Fruit fly (Drosophila melanogaster) whole organism, wandering third instar larva: Measurements from ENCODE around the gene CG32073.
A peak's percentile ranks its signal among the peaks of the same experiment; 100 is the strongest.

Experiments used
- Abd-B ChIP-seq: fragments of >200 bp; optimal IDR thresholded peaks from 2 replicates; lab custom pipeline; 2017; ENCODE audit warnings: missing biosample characterization, missing genetic modification characterization
- CG32264 ChIP-seq: fragments of 200-800 bp; sonication (Bioruptor generic); optimal IDR thresholded peaks from 2 replicates; lab custom pipeline; 2016; ENCODE audit warnings: missing biosample characterization, missing genetic modification characterization
- CG9705 ChIP-seq: fragments of 200-800 bp; sonication (Bioruptor generic); optimal IDR thresholded peaks from 2 replicates; lab custom pipeline; 2018; ENCODE audit warnings: missing biosample characterization, mild to moderate bottlenecking, missing genetic modification characterization
- CrebA ChIP-seq: fragments of 200-800 bp; sonication (Bioruptor generic); optimal IDR thresholded peaks from 2 replicates; lab custom pipeline; 2016; ENCODE audit warnings: missing biosample characterization, mild to moderate bottlenecking, missing genetic modification characterization, borderline replicate concordance
- Dfd ChIP-seq: fragments of >200 bp; optimal IDR thresholded peaks from 2 replicates; lab custom pipeline; 2017; ENCODE audit warnings: missing biosample characterization, missing genetic modification characterization
- Dif ChIP-seq: fragments of 200-275, 200-300 bp; sonication (Bioruptor generic); optimal IDR thresholded peaks from 2 replicates; lab custom pipeline; 2018; ENCODE audit warnings: missing biosample characterization, missing genetic modification characterization; ENCODE audit not compliant: partially characterized antibody
- GATAd ChIP-seq: sonication (Bioruptor generic); optimal IDR thresholded peaks from 2 replicates; lab custom pipeline; 2016; ENCODE audit warnings: missing biosample characterization, missing genetic modification characterization
- HLH106 ChIP-seq: fragments of 200-800 bp; optimal IDR thresholded peaks from 3 replicates; lab custom pipeline; 2019; ENCODE audit warnings: missing biosample characterization, mild to moderate bottlenecking, missing genetic modification characterization, moderate library complexity
- Hnf4 ChIP-seq: fragments of 200-800 bp; sonication (Bioruptor generic); optimal IDR thresholded peaks from 2 replicates; lab custom pipeline; 2016; ENCODE audit warnings: missing biosample characterization, mild to moderate bottlenecking, missing genetic modification characterization
- Hr78 ChIP-seq: fragments of >200 bp; optimal IDR thresholded peaks from 2 replicates; lab custom pipeline; 2017; ENCODE audit warnings: missing biosample characterization, missing genetic modification characterization
- Hr83 ChIP-seq: fragments of 200-300 bp; sonication (Bioruptor generic); optimal IDR thresholded peaks from 2 replicates; lab custom pipeline; 2016; ENCODE audit warnings: missing biosample characterization, mild to moderate bottlenecking, missing genetic modification characterization, moderate library complexity; ENCODE audit not compliant: poor library complexity, severe bottlenecking
- Jra ChIP-seq: sonication (Bioruptor generic); optimal IDR thresholded peaks from 2 replicates; lab custom pipeline; 2016; ENCODE audit warnings: missing biosample characterization, missing genetic modification characterization
- Mio ChIP-seq: sonication (Bioruptor generic); optimal IDR thresholded peaks from 2 replicates; lab custom pipeline; 2016; ENCODE audit warnings: missing biosample characterization, missing genetic modification characterization
- Myc ChIP-seq: fragments of >200 bp; optimal IDR thresholded peaks from 2 replicates; lab custom pipeline; 2017
- N ChIP-seq: fragments of >200 bp; optimal IDR thresholded peaks from 2 replicates; lab custom pipeline; 2018; ENCODE audit warnings: missing biosample characterization, missing external identifiers, missing genetic modification characterization
- OdsH ChIP-seq: fragments of 200-800 bp; sonication (Bioruptor generic); optimal IDR thresholded peaks from 2 replicates; lab custom pipeline; 2016; ENCODE audit warnings: missing biosample characterization, mild to moderate bottlenecking, missing genetic modification characterization
- Rel ChIP-seq, 2 experiments: fragments of 200-800 bp; sonication (Bioruptor generic) in 1 of 2; optimal IDR thresholded peaks; 2 replicates in 1 of 2; 3 replicates in 1 of 2; lab custom pipeline; 2016 to 2019; ENCODE audit warnings: mild to moderate bottlenecking in 2 of 2, missing biosample characterization in 2 of 2, missing genetic modification characterization in 2 of 2, moderate library complexity in 1 of 2
- Sp1 ChIP-seq: fragments of 200-800 bp; sonication (Bioruptor generic); optimal IDR thresholded peaks from 3 replicates; lab custom pipeline; 2019; ENCODE audit warnings: missing biosample characterization, mild to moderate bottlenecking, missing genetic modification characterization, moderate library complexity
- Vsx2 ChIP-seq: fragments of 200-300, 225-300 bp; sonication (Bioruptor generic); optimal IDR thresholded peaks from 2 replicates; lab custom pipeline; 2018; ENCODE audit warnings: missing biosample characterization, missing genetic modification characterization; ENCODE audit not compliant: partially characterized antibody
- br ChIP-seq: fragments of 200-800 bp; sonication (Bioruptor generic); optimal IDR thresholded peaks from 2 replicates; lab custom pipeline; 2016; ENCODE audit warnings: missing biosample characterization, missing genetic modification characterization
- brk ChIP-seq: fragments of 200-800 bp; sonication (Bioruptor generic); optimal IDR thresholded peaks from 2 replicates; lab custom pipeline; 2016; ENCODE audit warnings: missing biosample characterization, mild to moderate bottlenecking, missing genetic modification characterization
- dl ChIP-seq, 2 experiments: fragments of 175-275, 200-275 bp in 1 of 2; fragments of 200-275 bp in 1 of 2; sonication (Bioruptor generic); optimal IDR thresholded peaks; lab custom pipeline; 2018; ENCODE audit warnings: mild to moderate bottlenecking in 2 of 2, missing biosample characterization in 2 of 2, missing genetic modification characterization in 2 of 2, moderate library complexity in 2 of 2; ENCODE audit not compliant: partially characterized antibody in 2 of 2, insufficient read depth in 1 of 2
- dmrt93B ChIP-seq: fragments of 200-800 bp; sonication (Bioruptor generic); optimal IDR thresholded peaks from 2 replicates; lab custom pipeline; 2018; ENCODE audit warnings: missing biosample characterization, mild to moderate bottlenecking, missing genetic modification characterization
- dsf ChIP-seq: sonication (Bioruptor generic); optimal IDR thresholded peaks from 2 replicates; lab custom pipeline; 2016; ENCODE audit warnings: missing biosample characterization, missing genetic modification characterization, borderline replicate concordance
- ey ChIP-seq: fragments of 200-800 bp; sonication (Bioruptor generic); optimal IDR thresholded peaks from 2 replicates; lab custom pipeline; 2016; ENCODE audit warnings: missing biosample characterization, missing genetic modification characterization
- foxo ChIP-seq, 2 experiments: fragments of 200-800 bp; sonication (Bioruptor generic); optimal IDR thresholded peaks; 2 replicates in 1 of 2; 3 replicates in 1 of 2; lab custom pipeline; 2016 to 2017; ENCODE audit warnings: missing biosample characterization in 2 of 2, missing genetic modification characterization in 2 of 2
- fru ChIP-seq: fragments of 200-800 bp; sonication (Bioruptor generic); optimal IDR thresholded peaks from 3 replicates; lab custom pipeline; 2016; ENCODE audit warnings: missing biosample characterization, mild to moderate bottlenecking, missing genetic modification characterization
- h ChIP-seq: fragments of 200-800 bp; sonication (Bioruptor generic); optimal IDR thresholded peaks from 3 replicates; lab custom pipeline; 2016; ENCODE audit warnings: missing biosample characterization, mild to moderate bottlenecking, missing genetic modification characterization
- jim ChIP-seq: fragments of 175-275, 200-325 bp; sonication (Bioruptor generic); optimal IDR thresholded peaks from 2 replicates; lab custom pipeline; 2016; ENCODE audit warnings: missing biosample characterization, mild to moderate bottlenecking, missing genetic modification characterization
- lola ChIP-seq: fragments of >200 bp; optimal IDR thresholded peaks from 2 replicates; lab custom pipeline; 2017; ENCODE audit warnings: missing biosample characterization, missing genetic modification characterization
- pan ChIP-seq: fragments of >200 bp; optimal IDR thresholded peaks from 2 replicates; lab custom pipeline; 2017
- psq ChIP-seq: fragments of 200-800 bp; sonication (Bioruptor generic); optimal IDR thresholded peaks from 3 replicates; lab custom pipeline; 2017; ENCODE audit warnings: missing biosample characterization, mild to moderate bottlenecking, missing genetic modification characterization, moderate library complexity
- rgr ChIP-seq: fragments of 200-800 bp; sonication (Bioruptor generic); optimal IDR thresholded peaks from 3 replicates; lab custom pipeline; 2016; ENCODE audit warnings: missing biosample characterization, mild to moderate bottlenecking, missing genetic modification characterization
- sage ChIP-seq: fragments of 200-800 bp; sonication (Bioruptor generic); optimal IDR thresholded peaks from 2 replicates; lab custom pipeline; 2016; ENCODE audit warnings: missing biosample characterization, mild to moderate bottlenecking, missing genetic modification characterization
- sv ChIP-seq: fragments of 200-800 bp; sonication (Bioruptor generic); optimal IDR thresholded peaks from 3 replicates; lab custom pipeline; 2016; ENCODE audit warnings: missing biosample characterization, missing genetic modification characterization
- tai ChIP-seq: sonication (Bioruptor generic); optimal IDR thresholded peaks from 2 replicates; lab custom pipeline; 2016; ENCODE audit warnings: missing biosample characterization, missing genetic modification characterization
- usp ChIP-seq: fragments of >200 bp; optimal IDR thresholded peaks from 2 replicates; lab custom pipeline; 2017; ENCODE audit warnings: missing biosample characterization, missing genetic modification characterization
- woc ChIP-seq: sonication (Bioruptor generic); optimal IDR thresholded peaks from 2 replicates; lab custom pipeline; 2016; ENCODE audit warnings: missing biosample characterization, mild to moderate bottlenecking, missing genetic modification characterization

Gene CG32073

dm6 chr3L:11093046-11093520 is 14.3 kb downstream of the CG32073 start, which contains the start of gene JIL-1 (continued):
- TF ChIP-seq dsf (GFP tag; lab: Kevin White, UChicago) (peak; percentile 60), dl (GFP tag; optimal IDR thresholded peaks at IDR 0.05; lab: Kevin White, UChicago; ENCODE audit: insufficient read depth in 1 of 2, partially characterized antibody in 2 of 2) (no peak), usp (GFP tag; lab: Kevin White, UChicago) (no peak), fru (GFP tag; lab: Kevin White, UChicago) (peak; percentile 62), Dif (GFP tag; lab: Kevin White, UChicago) (no peak), Abd-B (GFP tag; lab: Kevin White, UChicago) (no peak), tai (GFP tag; lab: Kevin White, UChicago) (peak; percentile 40)

dm6 chr3L:11092610-11092961 is 14.8 kb downstream of the CG32073 start:
- TF ChIP-seq fru (GFP tag; lab: Kevin White, UChicago) (no peak), Mio (GFP tag; lab: Kevin White, UChicago) (no peak), N (GFP tag; lab: Kevin White, UChicago) (peak; percentile 5), psq (peak; percentile 94), rgr (no peak)

dm6 chr3L:11091943-11092609 is 15.3 kb downstream of the CG32073 start:
- TF ChIP-seq Vsx2 (GFP tag; lab: Kevin White, UChicago): no peak
- no peak for TF ChIP-seq Abd-B (GFP tag; lab: Kevin White, UChicago)
- TF ChIP-seq HLH106: peak; percentile 44
- TF ChIP-seq Hnf4 (GFP tag; lab: Kevin White, UChicago): peak; percentile 86
- TF ChIP-seq Myc: no peak
- TF ChIP-seq dmrt93B (GFP tag; lab: Kevin White, UChicago): peak; percentile 3
- TF ChIP-seq Dif (GFP tag; lab: Kevin White, UChicago): peak; percentile 39
- TF ChIP-seq br (GFP tag; lab: Kevin White, UChicago): peak; percentile 78
- TF ChIP-seq sv (GFP tag; lab: Kevin White, UChicago): peak; percentile 14
- peak; percentile 83 for TF ChIP-seq Hr83 (GFP tag; lab: Kevin White, UChicago)
- peak; percentile 78 for TF ChIP-seq Jra
- peak; percentile 61 for TF ChIP-seq ey
- TF ChIP-seq N (GFP tag; lab: Kevin White, UChicago): no peak
- TF ChIP-seq h (GFP tag; lab: Kevin White, UChicago): peak; percentile 89
- no peak for TF ChIP-seq dl (GFP tag; optimal IDR thresholded peaks at IDR 0.05; lab: Kevin White, UChicago; ENCODE audit: insufficient read depth in 1 of 2, partially characterized antibody in 2 of 2)
- no peak for TF ChIP-seq pan (lab: Kevin White, UChicago)
- peak; percentile 85 for TF ChIP-seq tai (GFP tag; lab: Kevin White, UChicago)
- TF ChIP-seq woc: peak; percentile 64
- TF ChIP-seq psq: peak; percentile 95
- peak; percentile 90 for TF ChIP-seq rgr
- TF ChIP-seq usp (GFP tag; lab: Kevin White, UChicago): no peak
- peak; percentile 66 for TF ChIP-seq jim (GFP tag; lab: Kevin White, UChicago)
- TF ChIP-seq CG32264 (GFP tag; lab: Kevin White, UChicago): peak; percentile 58
- TF ChIP-seq Sp1 (GFP tag; lab: Kevin White, UChicago): peak; percentile 43
- TF ChIP-seq CG9705: peak; percentile 31
- peak; percentile 68 for TF ChIP-seq brk (GFP tag; lab: Kevin White, UChicago)
- TF ChIP-seq sage (GFP tag; lab: Kevin White, UChicago): no peak
- TF ChIP-seq Rel (GFP tag; optimal IDR thresholded peaks at IDR 0.05; lab: Kevin White, UChicago): no peak
- TF ChIP-seq Rel (tag; optimal IDR thresholded peaks at IDR 0.05; lab: Kevin White, UChicago): peak; percentile 57
- no peak for TF ChIP-seq CrebA (GFP tag; lab: Kevin White, UChicago)
- TF ChIP-seq GATAd: no peak
- TF ChIP-seq dsf (GFP tag; lab: Kevin White, UChicago): no peak
- TF ChIP-seq Dfd: no peak
- TF ChIP-seq Mio (GFP tag; lab: Kevin White, UChicago): no peak
- no peak for TF ChIP-seq lola
- TF ChIP-seq fru (GFP tag; lab: Kevin White, UChicago): peak; percentile 73
- TF ChIP-seq foxo (GFP tag; optimal IDR thresholded peaks at IDR 0.05; lab: Kevin White, UChicago): peak in 1 of 2 experiments; percentile 88
- peak; percentile 74 for TF ChIP-seq OdsH (GFP tag; lab: Kevin White, UChicago)
- TF ChIP-seq Hr78 (GFP tag; lab: Kevin White, UChicago): no peak
